Fruit fly (Drosophila melanogaster) whole organism, wandering third instar larva: ENCODE data around the gene Rrp46.
"Not testable (repeated sequence)": the region's sequence is repeated elsewhere in the genome, so short reads cannot be mapped to it uniquely, and the experiment has no call there.

Source experiments
- Abd-B ChIP-seq: fragments of >200 bp; optimal IDR thresholded peaks from 2 replicates; lab custom pipeline; 2017; ENCODE audit warnings: missing biosample characterization, missing genetic modification characterization
- CG32264 ChIP-seq: fragments of 200-800 bp; sonication (Bioruptor generic); optimal IDR thresholded peaks from 2 replicates; lab custom pipeline; 2016; ENCODE audit warnings: missing biosample characterization, missing genetic modification characterization
- CG9705 ChIP-seq: fragments of 200-800 bp; sonication (Bioruptor generic); optimal IDR thresholded peaks from 2 replicates; lab custom pipeline; 2018; ENCODE audit warnings: missing biosample characterization, mild to moderate bottlenecking, missing genetic modification characterization
- CrebA ChIP-seq: fragments of 200-800 bp; sonication (Bioruptor generic); optimal IDR thresholded peaks from 2 replicates; lab custom pipeline; 2016; ENCODE audit warnings: missing biosample characterization, mild to moderate bottlenecking, missing genetic modification characterization, borderline replicate concordance
- Dfd ChIP-seq: fragments of >200 bp; optimal IDR thresholded peaks from 2 replicates; lab custom pipeline; 2017; ENCODE audit warnings: missing biosample characterization, missing genetic modification characterization
- Dif ChIP-seq: fragments of 200-275, 200-300 bp; sonication (Bioruptor generic); optimal IDR thresholded peaks from 2 replicates; lab custom pipeline; 2018; ENCODE audit warnings: missing biosample characterization, missing genetic modification characterization; ENCODE audit not compliant: partially characterized antibody
- GATAd ChIP-seq: sonication (Bioruptor generic); optimal IDR thresholded peaks from 2 replicates; lab custom pipeline; 2016; ENCODE audit warnings: missing biosample characterization, missing genetic modification characterization
- HLH106 ChIP-seq: fragments of 200-800 bp; optimal IDR thresholded peaks from 3 replicates; lab custom pipeline; 2019; ENCODE audit warnings: missing biosample characterization, mild to moderate bottlenecking, missing genetic modification characterization, moderate library complexity
- Hnf4 ChIP-seq: fragments of 200-800 bp; sonication (Bioruptor generic); optimal IDR thresholded peaks from 2 replicates; lab custom pipeline; 2016; ENCODE audit warnings: missing biosample characterization, mild to moderate bottlenecking, missing genetic modification characterization
- Hr78 ChIP-seq: fragments of >200 bp; optimal IDR thresholded peaks from 2 replicates; lab custom pipeline; 2017; ENCODE audit warnings: missing biosample characterization, missing genetic modification characterization
- Hr83 ChIP-seq: fragments of 200-300 bp; sonication (Bioruptor generic); optimal IDR thresholded peaks from 2 replicates; lab custom pipeline; 2016; ENCODE audit warnings: missing biosample characterization, mild to moderate bottlenecking, missing genetic modification characterization, moderate library complexity; ENCODE audit not compliant: poor library complexity, severe bottlenecking
- Jra ChIP-seq: sonication (Bioruptor generic); optimal IDR thresholded peaks from 2 replicates; lab custom pipeline; 2016; ENCODE audit warnings: missing biosample characterization, missing genetic modification characterization
- Mio ChIP-seq: sonication (Bioruptor generic); optimal IDR thresholded peaks from 2 replicates; lab custom pipeline; 2016; ENCODE audit warnings: missing biosample characterization, missing genetic modification characterization
- Myc ChIP-seq: fragments of >200 bp; optimal IDR thresholded peaks from 2 replicates; lab custom pipeline; 2017
- N ChIP-seq: fragments of >200 bp; optimal IDR thresholded peaks from 2 replicates; lab custom pipeline; 2018; ENCODE audit warnings: missing biosample characterization, missing external identifiers, missing genetic modification characterization
- OdsH ChIP-seq: fragments of 200-800 bp; sonication (Bioruptor generic); optimal IDR thresholded peaks from 2 replicates; lab custom pipeline; 2016; ENCODE audit warnings: missing biosample characterization, mild to moderate bottlenecking, missing genetic modification characterization
- Rel ChIP-seq, 2 experiments: fragments of 200-800 bp; sonication (Bioruptor generic) in 1 of 2; optimal IDR thresholded peaks; 2 replicates in 1 of 2; 3 replicates in 1 of 2; lab custom pipeline; 2016 to 2019; ENCODE audit warnings: mild to moderate bottlenecking in 2 of 2, missing biosample characterization in 2 of 2, missing genetic modification characterization in 2 of 2, moderate library complexity in 1 of 2
- Sp1 ChIP-seq: fragments of 200-800 bp; sonication (Bioruptor generic); optimal IDR thresholded peaks from 3 replicates; lab custom pipeline; 2019; ENCODE audit warnings: missing biosample characterization, mild to moderate bottlenecking, missing genetic modification characterization, moderate library complexity
- brk ChIP-seq: fragments of 200-800 bp; sonication (Bioruptor generic); optimal IDR thresholded peaks from 2 replicates; lab custom pipeline; 2016; ENCODE audit warnings: missing biosample characterization, mild to moderate bottlenecking, missing genetic modification characterization
- dl ChIP-seq, 2 experiments: fragments of 175-275, 200-275 bp in 1 of 2; fragments of 200-275 bp in 1 of 2; sonication (Bioruptor generic); optimal IDR thresholded peaks; lab custom pipeline; 2018; ENCODE audit warnings: mild to moderate bottlenecking in 2 of 2, missing biosample characterization in 2 of 2, missing genetic modification characterization in 2 of 2, moderate library complexity in 2 of 2; ENCODE audit not compliant: partially characterized antibody in 2 of 2, insufficient read depth in 1 of 2
- dmrt93B ChIP-seq: fragments of 200-800 bp; sonication (Bioruptor generic); optimal IDR thresholded peaks from 2 replicates; lab custom pipeline; 2018; ENCODE audit warnings: missing biosample characterization, mild to moderate bottlenecking, missing genetic modification characterization
- dsf ChIP-seq: sonication (Bioruptor generic); optimal IDR thresholded peaks from 2 replicates; lab custom pipeline; 2016; ENCODE audit warnings: missing biosample characterization, missing genetic modification characterization, borderline replicate concordance
- ey ChIP-seq: fragments of 200-800 bp; sonication (Bioruptor generic); optimal IDR thresholded peaks from 2 replicates; lab custom pipeline; 2016; ENCODE audit warnings: missing biosample characterization, missing genetic modification characterization
- foxo ChIP-seq, 2 experiments: fragments of 200-800 bp; sonication (Bioruptor generic); optimal IDR thresholded peaks; 2 replicates in 1 of 2; 3 replicates in 1 of 2; lab custom pipeline; 2016 to 2017; ENCODE audit warnings: missing biosample characterization in 2 of 2, missing genetic modification characterization in 2 of 2
- fru ChIP-seq: fragments of 200-800 bp; sonication (Bioruptor generic); optimal IDR thresholded peaks from 3 replicates; lab custom pipeline; 2016; ENCODE audit warnings: missing biosample characterization, mild to moderate bottlenecking, missing genetic modification characterization
- h ChIP-seq: fragments of 200-800 bp; sonication (Bioruptor generic); optimal IDR thresholded peaks from 3 replicates; lab custom pipeline; 2016; ENCODE audit warnings: missing biosample characterization, mild to moderate bottlenecking, missing genetic modification characterization
- jim ChIP-seq: fragments of 175-275, 200-325 bp; sonication (Bioruptor generic); optimal IDR thresholded peaks from 2 replicates; lab custom pipeline; 2016; ENCODE audit warnings: missing biosample characterization, mild to moderate bottlenecking, missing genetic modification characterization
- lola ChIP-seq: fragments of >200 bp; optimal IDR thresholded peaks from 2 replicates; lab custom pipeline; 2017; ENCODE audit warnings: missing biosample characterization, missing genetic modification characterization
- pan ChIP-seq: fragments of >200 bp; optimal IDR thresholded peaks from 2 replicates; lab custom pipeline; 2017
- psq ChIP-seq: fragments of 200-800 bp; sonication (Bioruptor generic); optimal IDR thresholded peaks from 3 replicates; lab custom pipeline; 2017; ENCODE audit warnings: missing biosample characterization, mild to moderate bottlenecking, missing genetic modification characterization, moderate library complexity
- rgr ChIP-seq: fragments of 200-800 bp; sonication (Bioruptor generic); optimal IDR thresholded peaks from 3 replicates; lab custom pipeline; 2016; ENCODE audit warnings: missing biosample characterization, mild to moderate bottlenecking, missing genetic modification characterization
- sage ChIP-seq: fragments of 200-800 bp; sonication (Bioruptor generic); optimal IDR thresholded peaks from 2 replicates; lab custom pipeline; 2016; ENCODE audit warnings: missing biosample characterization, mild to moderate bottlenecking, missing genetic modification characterization
- sv ChIP-seq: fragments of 200-800 bp; sonication (Bioruptor generic); optimal IDR thresholded peaks from 3 replicates; lab custom pipeline; 2016; ENCODE audit warnings: missing biosample characterization, missing genetic modification characterization
- tai ChIP-seq: sonication (Bioruptor generic); optimal IDR thresholded peaks from 2 replicates; lab custom pipeline; 2016; ENCODE audit warnings: missing biosample characterization, missing genetic modification characterization
- usp ChIP-seq: fragments of >200 bp; optimal IDR thresholded peaks from 2 replicates; lab custom pipeline; 2017; ENCODE audit warnings: missing biosample characterization, missing genetic modification characterization
- woc ChIP-seq: sonication (Bioruptor generic); optimal IDR thresholded peaks from 2 replicates; lab custom pipeline; 2016; ENCODE audit warnings: missing biosample characterization, mild to moderate bottlenecking, missing genetic modification characterization

Gene Rrp46

DNA sequence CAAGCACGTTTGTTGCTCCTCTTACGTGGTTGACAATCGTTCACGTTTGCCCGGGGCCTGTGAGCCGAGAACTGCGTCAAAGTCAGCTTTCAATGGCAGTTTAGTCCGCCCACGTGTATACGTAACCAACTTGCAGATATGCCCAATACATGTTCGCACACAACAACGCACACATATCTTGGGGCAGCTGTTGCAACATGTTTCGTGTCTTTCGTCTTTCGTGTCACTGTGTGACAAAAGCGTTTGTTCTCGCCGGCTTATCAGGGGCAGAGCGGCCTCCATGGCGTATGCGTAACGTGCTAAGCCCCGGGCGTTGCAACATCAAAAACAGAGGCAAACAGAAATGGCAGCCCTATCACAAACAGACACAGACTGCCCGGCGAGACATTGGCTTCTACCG, 33.7 kb upstream of the Rrp46 start:
- TF ChIP-seq tai (GFP tag; lab: Kevin White, UChicago) (no peak), Hr78 (GFP tag; lab: Kevin White, UChicago) (no peak), OdsH (GFP tag; lab: Kevin White, UChicago) (no peak), Rel (GFP tag; optimal IDR thresholded peaks at IDR 0.05; lab: Kevin White, UChicago) (no peak), Rel (tag; optimal IDR thresholded peaks at IDR 0.05; lab: Kevin White, UChicago) (no peak), sage (GFP tag; lab: Kevin White, UChicago) (no peak)

DNA sequence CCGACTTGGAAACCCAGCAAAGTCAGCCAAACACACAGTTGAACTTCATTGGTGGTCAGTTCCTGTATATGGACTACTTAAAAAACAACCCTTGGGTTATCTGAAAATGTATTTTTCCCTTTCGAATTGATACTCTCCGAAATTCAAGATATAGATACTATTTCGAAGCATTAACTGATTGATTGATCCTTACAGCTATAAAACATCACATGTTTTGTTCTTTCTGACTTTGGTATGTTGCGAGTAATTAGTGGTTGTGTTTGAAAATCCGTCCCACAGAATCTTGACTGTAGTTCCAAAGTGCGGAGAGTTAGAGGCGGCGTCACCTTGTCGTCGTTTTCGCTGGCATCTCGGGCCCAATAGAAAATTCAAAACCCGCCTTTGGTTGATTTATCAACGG, 33.1 kb upstream of the Rrp46 start:
- TF ChIP-seq Dif (GFP tag; lab: Kevin White, UChicago): no peak

DNA sequence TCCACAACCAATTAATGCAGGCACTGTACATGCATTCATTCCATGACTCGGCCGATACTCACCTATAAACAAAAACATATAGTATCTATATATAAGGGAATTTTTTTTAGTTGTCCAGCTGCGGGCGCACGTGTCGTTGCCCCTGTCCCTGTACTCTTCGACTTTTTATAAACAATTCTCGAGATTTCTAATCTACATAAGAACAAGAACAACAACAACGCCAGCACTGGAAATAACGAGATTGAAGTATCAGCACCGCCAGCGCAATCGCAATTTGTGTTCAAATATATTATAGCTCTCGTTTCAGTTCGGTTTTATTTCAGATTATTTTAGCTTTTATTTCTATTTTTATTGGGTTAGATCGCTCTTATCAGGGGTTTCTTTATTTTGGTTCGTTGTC, 32.1 kb upstream of the Rrp46 start:
- TF ChIP-seq Rel (GFP tag; optimal IDR thresholded peaks at IDR 0.05; lab: Kevin White, UChicago): not testable (repeated sequence)
- TF ChIP-seq Rel (tag; optimal IDR thresholded peaks at IDR 0.05; lab: Kevin White, UChicago): peak; percentile 23

DNA sequence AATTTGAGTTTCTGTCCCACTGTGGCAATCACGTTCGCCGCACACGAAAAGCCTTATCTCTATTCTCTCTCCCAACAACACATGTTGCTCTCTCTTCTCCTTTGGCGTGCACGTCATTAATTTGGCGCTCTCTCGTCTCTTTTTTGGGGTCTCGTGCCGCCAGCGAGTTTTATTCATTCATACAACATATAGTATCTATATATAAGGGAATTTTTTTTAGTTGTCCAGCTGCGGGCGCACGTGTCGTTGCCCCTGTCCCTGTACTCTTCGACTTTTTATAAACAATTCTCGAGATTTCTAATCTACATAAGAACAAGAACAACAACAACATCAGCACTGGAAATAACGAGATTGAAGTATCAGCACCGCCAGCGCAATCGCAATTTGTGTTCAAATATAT, 28.6 kb upstream of the Rrp46 start:
- TF ChIP-seq Rel (GFP tag; optimal IDR thresholded peaks at IDR 0.05; lab: Kevin White, UChicago): not testable (repeated sequence)
- peak; percentile 46 for TF ChIP-seq Rel (tag; optimal IDR thresholded peaks at IDR 0.05; lab: Kevin White, UChicago)

DNA sequence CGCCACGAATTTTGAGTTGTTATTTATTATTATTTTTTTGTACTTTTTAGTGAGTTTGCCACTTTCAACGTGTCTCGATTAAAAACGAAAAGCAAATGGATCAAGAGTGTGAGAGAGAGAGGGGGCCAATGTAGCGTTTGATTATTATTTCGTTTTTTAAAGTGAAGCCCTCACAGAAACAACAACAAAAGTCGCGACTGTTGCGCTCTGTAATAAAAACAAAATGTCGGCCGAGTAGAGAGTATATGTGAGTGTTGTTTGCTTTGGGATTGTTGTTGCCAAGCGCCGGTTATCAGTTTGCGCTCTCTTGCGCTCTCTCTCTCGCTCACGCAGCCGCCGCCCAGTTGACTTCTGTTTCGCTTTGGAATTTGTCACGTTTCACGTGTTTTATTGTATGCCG, 26.2 kb upstream of the Rrp46 start:
- not testable (repeated sequence) for TF ChIP-seq Rel (GFP tag; optimal IDR thresholded peaks at IDR 0.05; lab: Kevin White, UChicago)
- TF ChIP-seq Rel (tag; optimal IDR thresholded peaks at IDR 0.05; lab: Kevin White, UChicago): peak; percentile 59

DNA sequence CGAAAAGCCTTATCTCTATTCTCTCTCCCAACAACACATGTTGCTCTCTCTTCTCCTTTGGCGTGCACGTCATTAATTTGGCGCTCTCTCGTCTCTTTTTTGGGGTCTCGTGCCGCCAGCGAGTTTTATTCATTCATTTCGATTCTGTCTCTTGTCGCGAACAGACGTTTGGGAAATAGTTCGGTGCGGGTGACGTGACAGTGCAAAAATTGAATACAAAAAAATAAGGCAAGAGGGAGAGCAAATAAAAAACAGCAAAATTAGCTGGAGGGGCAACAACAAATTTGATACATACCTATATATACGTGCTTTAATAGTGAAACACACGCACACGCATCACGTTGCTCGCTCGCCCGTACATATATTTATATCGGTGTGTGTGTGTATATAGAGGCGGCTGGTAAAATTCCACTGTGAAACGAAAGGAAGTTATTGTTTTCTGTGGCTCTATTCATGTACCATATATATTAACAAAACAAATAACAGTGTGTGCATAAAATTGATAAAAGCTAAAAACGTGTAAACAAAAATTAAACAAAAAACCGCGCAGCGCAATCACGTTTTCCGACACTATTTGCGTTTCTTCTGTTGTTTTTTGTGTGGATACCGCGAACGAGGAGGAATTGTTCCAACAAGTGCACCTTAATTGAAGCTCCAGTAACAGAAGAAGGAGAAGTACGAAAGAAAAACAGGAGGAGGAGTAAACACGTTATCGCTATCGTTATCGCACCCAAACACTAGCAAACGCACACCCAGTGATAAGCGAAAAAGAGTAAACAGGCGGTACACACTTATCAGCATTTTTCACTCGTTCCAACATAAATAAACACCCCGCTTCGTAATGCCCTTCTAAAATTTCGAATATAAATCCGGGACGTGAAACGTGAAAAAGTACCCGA, 24.7 kb upstream of the Rrp46 start, which contains the start of gene cwo:
cwo (plus strand) TSS at position 131 of the 899 bp plus-strand sequence.
- TF ChIP-seq lola (GFP tag; lab: Kevin White, UChicago) (no peak), HLH106 (tag; lab: Kevin White, UChicago) (no peak), Dfd (GFP tag; lab: Kevin White, UChicago) (no peak), dl (GFP tag; optimal IDR thresholded peaks at IDR 0.05; lab: Kevin White, UChicago; ENCODE audit: insufficient read depth in 1 of 2, partially characterized antibody in 2 of 2) (no peak), usp (GFP tag; lab: Kevin White, UChicago) (no peak), sv (GFP tag; lab: Kevin White, UChicago) (no peak), Hr78 (GFP tag; lab: Kevin White, UChicago) (no peak), Hr83 (GFP tag; lab: Kevin White, UChicago) (peak; percentile 56), pan (lab: Kevin White, UChicago) (no peak), OdsH (GFP tag; lab: Kevin White, UChicago) (peak; percentile 59), foxo (GFP tag; optimal IDR thresholded peaks at IDR 0.05; lab: Kevin White, UChicago) (peak in 1 of 2 experiments; percentile 41), Myc (lab: Kevin White, UChicago) (no peak), Rel (GFP tag; optimal IDR thresholded peaks at IDR 0.05; lab: Kevin White, UChicago) (no peak), Rel (tag; optimal IDR thresholded peaks at IDR 0.05; lab: Kevin White, UChicago) (peak; percentile 79), Dif (GFP tag; lab: Kevin White, UChicago) (peak; percentile 42), psq (GFP tag; lab: Kevin White, UChicago) (peak; percentile 20), woc (GFP tag; lab: Kevin White, UChicago) (no peak), brk (GFP tag; lab: Kevin White, UChicago) (peak; percentile 25), CG9705 (GFP tag; lab: Kevin White, UChicago) (no peak), N (GFP tag; lab: Kevin White, UChicago) (no peak), fru (GFP tag; lab: Kevin White, UChicago) (peak; percentile 51), Hnf4 (GFP tag; lab: Kevin White, UChicago) (peak; percentile 60), ey (GFP tag; lab: Kevin White, UChicago) (no peak), sage (GFP tag; lab: Kevin White, UChicago) (no peak), h (GFP tag; lab: Kevin White, UChicago) (peak; percentile 64), Sp1 (GFP tag; lab: Kevin White, UChicago) (peak; percentile 35), dsf (GFP tag; lab: Kevin White, UChicago) (no peak), rgr (GFP tag; lab: Kevin White, UChicago) (peak; percentile 73), tai (GFP tag; lab: Kevin White, UChicago) (peak; percentile 35), Abd-B (no peak), CG32264 (no peak), jim (no peak), Mio (GFP tag; lab: Kevin White, UChicago) (no peak), dmrt93B (no peak), CrebA (GFP tag; lab: Kevin White, UChicago) (peak; percentile 31), GATAd (no peak), Jra (GFP tag; lab: Kevin White, UChicago) (no peak)
